Fruit fly (Drosophila melanogaster) whole organism: ENCODE measurements around the gene karr.
"Not testable (repeated sequence)": the region's sequence is repeated elsewhere in the genome, so short reads cannot be mapped to it uniquely, and the experiment has no call there.

Experiments used
- CG8478 ChIP-seq: fragments of >200 bp; optimal IDR thresholded peaks from 2 replicates; lab custom pipeline; 2018; ENCODE audit warnings: inconsistent platforms
- Dll ChIP-seq: fragments of >200 bp; optimal IDR thresholded peaks from 2 replicates; lab custom pipeline; 2017
- EcR ChIP-seq, 2 experiments: fragments of >200 bp; optimal IDR thresholded peaks; 2 replicates each; lab custom pipeline; 2017; ENCODE audit warnings: missing biosample characterization in 2 of 2, missing genetic modification characterization in 2 of 2, missing genetic modification reagents in 2 of 2
- pan ChIP-seq: fragments of >200 bp; optimal IDR thresholded peaks from 2 replicates; lab custom pipeline; 2017
- psq ChIP-seq: fragments of >200 bp; optimal IDR thresholded peaks from 2 replicates; lab custom pipeline; 2017
- usp ChIP-seq: fragments of >200 bp; optimal IDR thresholded peaks from 2 replicates; lab custom pipeline; 2017; ENCODE audit warnings: missing biosample characterization, missing genetic modification characterization, mixed read lengths

Gene karr

dm6 chrX:20122153-20122552, 11.8 kb upstream of the karr start, which contains the start of gene CG34331:
CG34331 (plus strand) TSS chrX:20122453.
- TF ChIP-seq Dll (lab: Kevin White, UChicago) (no peak), EcR (GFP tag; optimal IDR thresholded peaks at IDR 0.05; lab: Kevin White, UChicago) (no peak), pan (lab: Kevin White, UChicago) (no peak), CG8478 (lab: Kevin White, UChicago) (no peak), usp (GFP tag; lab: Kevin White, UChicago) (no peak), psq (no peak)

- TF ChIP-seq psq: no peak
- TF ChIP-seq pan (lab: Kevin White, UChicago): no peak
- no peak for TF ChIP-seq usp (GFP tag; lab: Kevin White, UChicago)
- no peak for TF ChIP-seq CG8478 (lab: Kevin White, UChicago)
- no peak for TF ChIP-seq Dll (lab: Kevin White, UChicago)
- TF ChIP-seq EcR (GFP tag; optimal IDR thresholded peaks at IDR 0.05; lab: Kevin White, UChicago): no peak
Observed at dm6 chrX:20104987-20105386, 5.4 kb downstream of the karr start.

- TF ChIP-seq EcR (GFP tag; optimal IDR thresholded peaks at IDR 0.05; lab: Kevin White, UChicago); usp (GFP tag; lab: Kevin White, UChicago); psq: not testable (repeated sequence)
Observed at dm6 chrX:20096374-20096773, 14.0 kb downstream of the karr start, which contains the start of gene CG42581. CG42581 (minus strand) TSS chrX:20096474.

- not testable (repeated sequence) for TF ChIP-seq Dll (lab: Kevin White, UChicago); psq; EcR (GFP tag; optimal IDR thresholded peaks at IDR 0.05; lab: Kevin White, UChicago)
Observed at dm6 chrX:20094098-20094497, 16.3 kb downstream of the karr start, which contains the start of gene Or19b. Or19b (plus strand) TSS chrX:20094398.

- no peak for TF ChIP-seq Dll (lab: Kevin White, UChicago)
- no peak for TF ChIP-seq EcR (GFP tag; optimal IDR thresholded peaks at IDR 0.05; lab: Kevin White, UChicago)
- TF ChIP-seq CG8478 (lab: Kevin White, UChicago): no peak
- TF ChIP-seq usp (GFP tag; lab: Kevin White, UChicago): no peak
- TF ChIP-seq psq: no peak
Observed at dm6 chrX:20092308-20092707, 18.1 kb downstream of the karr start, which contains the start of gene fd19B. fd19B (minus strand) TSS chrX:20092408.

dm6 chrX:20083762-20084161, 26.6 kb downstream of the karr start:
- TF ChIP-seq EcR (GFP tag; optimal IDR thresholded peaks at IDR 0.05; lab: Kevin White, UChicago) (no peak), usp (GFP tag; lab: Kevin White, UChicago) (no peak), Dll (lab: Kevin White, UChicago) (no peak), CG8478 (lab: Kevin White, UChicago) (no peak)

dm6 chrX:20067017-20067416, 43.4 kb downstream of the karr start:
- TF ChIP-seq psq (no peak), pan (lab: Kevin White, UChicago) (no peak), usp (GFP tag; lab: Kevin White, UChicago) (no peak), EcR (GFP tag; optimal IDR thresholded peaks at IDR 0.05; lab: Kevin White, UChicago) (no peak), Dll (lab: Kevin White, UChicago) (no peak), CG8478 (lab: Kevin White, UChicago) (no peak)

dm6 chrX:20062576-20062975, 47.8 kb downstream of the karr start, which contains the start of gene Dop2R:
Dop2R (minus strand) TSS chrX:20062706.
- TF ChIP-seq CG8478 (lab: Kevin White, UChicago): no peak
- no peak for TF ChIP-seq pan (lab: Kevin White, UChicago)
- TF ChIP-seq usp (GFP tag; lab: Kevin White, UChicago): no peak
- TF ChIP-seq Dll (lab: Kevin White, UChicago): no peak
- no peak for TF ChIP-seq psq
- TF ChIP-seq EcR (GFP tag; optimal IDR thresholded peaks at IDR 0.05; lab: Kevin White, UChicago): no peak
